Worm (Caenorhabditis elegans): Measurements from ENCODE around the gene ZK1290.14.

DNA sequence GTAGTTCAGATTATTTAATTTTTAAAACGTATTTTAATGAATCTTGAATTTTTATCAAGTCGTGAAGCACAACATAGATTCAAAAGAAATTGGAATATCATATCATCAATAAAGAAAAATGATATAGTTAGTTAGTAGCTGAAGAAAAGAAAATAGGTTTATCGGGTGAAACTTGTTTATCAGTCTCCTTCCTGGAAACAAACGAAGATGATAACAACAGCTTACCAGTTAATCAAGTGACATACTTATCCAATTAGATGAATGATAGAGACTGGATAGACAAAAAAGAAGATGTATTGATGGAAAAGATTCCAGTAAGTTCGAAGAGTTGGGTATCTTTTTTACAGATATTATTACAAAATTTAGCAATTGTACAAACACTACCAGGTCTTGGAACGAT is 12.4 kb downstream of the ZK1290.14 start:
- no peak for TF ChIP-seq bed-1 (GFP tag; IDR thresholded peaks at IDR 0.05)
- TF ChIP-seq ama-1 (optimal IDR thresholded peaks at IDR 0.05) = no peak
- TF ChIP-seq ama-1 (GFP tag; optimal IDR thresholded peaks at IDR 0.05) = no peak
- TF ChIP-seq nhr-179 (tag; optimal IDR thresholded peaks at IDR 0.05) = no peak
- TF ChIP-seq mel-28 (tag; optimal IDR thresholded peaks at IDR 0.05; ENCODE audit: borderline replicate concordance) = no peak
- TF ChIP-seq Y95B8A.8 (GFP tag; IDR thresholded peaks at IDR 0.05) = no peak
- no peak for TF ChIP-seq xnd-1 (tag; optimal IDR thresholded peaks at IDR 0.05)
- TF ChIP-seq lin-40 (tag; optimal IDR thresholded peaks at IDR 0.05) = no peak
